Worm (Caenorhabditis elegans): Measurements from ENCODE around the gene tbc-13.

tbc-13 gene

ce11 chrX:12454290-12454795 lies 30.5 kb upstream of the tbc-13 start, which contains the start of the genes T18D3.9 and T18D3.1:
Gene T18D3.9, minus strand, starts transcription at chrX:12454457.
Gene T18D3.1, plus strand, starts transcription at chrX:12454745.
- TF ChIP-seq nhr-84 (tag; optimal IDR thresholded peaks at IDR 0.05) (no peak), ces-1 (GFP tag; optimal IDR thresholded peaks at IDR 0.05) (no peak), sptf-1 (tag; optimal IDR thresholded peaks at IDR 0.05) (no peak), dsc-1 (tag; optimal IDR thresholded peaks at IDR 0.05) (peak; percentile 10), ceh-88 (GFP tag; IDR thresholded peaks at IDR 0.05) (no peak), ets-5 (GFP tag; IDR thresholded peaks at IDR 0.05) (no peak), nhr-85 (tag) (no peak), blmp-1 (tag; optimal IDR thresholded peaks at IDR 0.05) (peak; percentile 68), nhr-47 (tag; optimal IDR thresholded peaks at IDR 0.05) (peak; percentile 44), pax-3 (tag; optimal IDR thresholded peaks at IDR 0.05) (no peak), lsy-2 (tag; optimal IDR thresholded peaks at IDR 0.05) (peak; percentile 22 to 45), fos-1 (tag; optimal IDR thresholded peaks at IDR 0.05) (no peak), egl-27 (tag; optimal IDR thresholded peaks at IDR 0.05) (no peak), C34B4.2 (tag; optimal IDR thresholded peaks at IDR 0.05) (no peak), nhr-76 (tag; optimal IDR thresholded peaks at IDR 0.05) (no peak), nhr-90 (tag; optimal IDR thresholded peaks at IDR 0.05; ENCODE audit: poor library complexity) (peak; percentile 36), unc-86 (tag; optimal IDR thresholded peaks at IDR 0.05) (no peak), jun-1 (tag; optimal IDR thresholded peaks at IDR 0.05) (no peak), C16A3.4 (tag; optimal IDR thresholded peaks at IDR 0.05) (peak; percentile 56), F16B12.6 (tag; optimal IDR thresholded peaks at IDR 0.05) (no peak), vab-15 (tag; optimal IDR thresholded peaks at IDR 0.05) (no peak), efl-1 (optimal IDR thresholded peaks at IDR 0.05) (peak; percentile 9 to 25), efl-1 (GFP tag; optimal IDR thresholded peaks at IDR 0.05 in 1 of 2) (peak in 1 of 2 experiments; percentile 65), elt-3 (tag; optimal IDR thresholded peaks at IDR 0.05) (peak in 2 of 6 experiments; percentile 52), unc-62 (GFP tag; optimal IDR thresholded peaks at IDR 0.05) (no peak), nhr-237 (tag; optimal IDR thresholded peaks at IDR 0.05) (no peak), unc-30 (tag; optimal IDR thresholded peaks at IDR 0.05) (no peak), nhr-71 (tag; optimal IDR thresholded peaks at IDR 0.05) (peak; percentile 37), mdl-1 (tag; optimal IDR thresholded peaks at IDR 0.05) (peak in 1 of 2 experiments; percentile 20), hpl-2 (GFP tag; optimal IDR thresholded peaks at IDR 0.05) (no peak), ceh-8 (GFP tag; optimal IDR thresholded peaks at IDR 0.05) (no peak), swsn-7 (tag; optimal IDR thresholded peaks at IDR 0.05) (peak; percentile 14), nhr-77 (tag; optimal IDR thresholded peaks at IDR 0.05) (no peak), tbx-2 (tag; optimal IDR thresholded peaks at IDR 0.05) (peak; percentile 23), nhr-20 (tag; optimal IDR thresholded peaks at IDR 0.05) (peak; percentile 51), mab-9 (GFP tag; IDR thresholded peaks at IDR 0.05) (no peak), ceh-63 (GFP tag; optimal IDR thresholded peaks at IDR 0.05) (no peak), fkh-8 (tag; optimal IDR thresholded peaks at IDR 0.05) (peak; percentile 63), tlp-1 (tag; optimal IDR thresholded peaks at IDR 0.05) (no peak), zag-1 (tag; optimal IDR thresholded peaks at IDR 0.05) (no peak), grh-1 (GFP tag; IDR thresholded peaks at IDR 0.05) (no peak), fkh-4 (tag; optimal IDR thresholded peaks at IDR 0.05; ENCODE audit: borderline replicate concordance) (no peak), fkh-10 (GFP tag; optimal IDR thresholded peaks at IDR 0.05) (no peak), ztf-4 (tag; optimal IDR thresholded peaks at IDR 0.05) (no peak), aha-1 (tag; optimal IDR thresholded peaks at IDR 0.05) (no peak), lin-13 (GFP tag; optimal IDR thresholded peaks at IDR 0.05) (peak; percentile 35), elt-2 (tag; optimal IDR thresholded peaks at IDR 0.05) (no peak), C04F5.9 (tag; optimal IDR thresholded peaks at IDR 0.05) (no peak), nhr-28 (tag; optimal IDR thresholded peaks at IDR 0.05) (no peak), egl-13 (tag; optimal IDR thresholded peaks at IDR 0.05) (no peak), hlh-4 (tag; optimal IDR thresholded peaks at IDR 0.05) (no peak), sup-37 (GFP tag; optimal IDR thresholded peaks at IDR 0.05) (no peak), ztf-11 (tag; optimal IDR thresholded peaks at IDR 0.05) (no peak), ceh-90 (tag; optimal IDR thresholded peaks at IDR 0.05) (no peak)
